Fruit fly (Drosophila melanogaster) whole organism, adult: Measurements from ENCODE around the gene Art1.

Experiments
- CG14711 ChIP-seq: fragments of 200-800 bp; sonication (Bioruptor generic); optimal IDR thresholded peaks from 2 replicates; lab custom pipeline; 2018; ENCODE audit warnings: missing biosample characterization, mild to moderate bottlenecking, missing genetic modification characterization, moderate library complexity
- CG7045 ChIP-seq: fragments of 200-800 bp; sonication (Bioruptor generic); optimal IDR thresholded peaks from 2 replicates; lab custom pipeline; 2017; ENCODE audit warnings: missing biosample characterization, mild to moderate bottlenecking, missing genetic modification characterization
- Mnt ChIP-seq: fragments of 200-800 bp; sonication (Bioruptor generic); optimal IDR thresholded peaks from 2 replicates; lab custom pipeline; 2016; ENCODE audit warnings: missing biosample characterization, mild to moderate bottlenecking, missing genetic modification characterization

DNA sequence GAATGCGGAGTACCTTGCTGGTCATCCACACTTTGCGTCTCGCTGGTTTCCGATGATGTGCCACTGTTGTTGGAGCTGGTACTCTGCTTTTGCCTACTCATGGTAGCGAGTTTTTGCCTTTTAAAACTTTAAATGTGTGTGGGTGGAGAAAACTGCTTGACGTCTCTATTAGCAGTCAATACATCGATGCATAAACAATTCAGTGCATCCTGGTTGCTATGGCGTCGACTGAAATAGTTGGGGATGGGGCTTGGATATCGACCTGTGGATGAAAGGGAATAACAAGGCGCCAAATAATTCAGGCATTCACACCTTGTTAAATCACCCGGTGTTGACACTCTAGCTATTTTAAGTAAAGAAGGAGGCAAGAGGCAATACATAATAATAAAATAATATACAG, 5.9 kb downstream of the Art1 start, which contains the start of gene CG42633:
- TF ChIP-seq CG7045 = no peak
- no peak for TF ChIP-seq Mnt (GFP tag; lab: Kevin White, UChicago)
- TF ChIP-seq CG14711 (tag; lab: Kevin White, UChicago) = no peak
